Worm (Caenorhabditis elegans) whole organism, L4 larva: ENCODE measurements around the gene F45E1.2.
A peak's percentile ranks its signal among the peaks of the same experiment; 100 is the strongest.

Source experiments
- F49E8.2 ChIP-seq: sonication (generic microtip); optimal IDR thresholded peaks from 2 replicates; lab custom pipeline; 2016; ENCODE audit warnings: missing compliant biosample characterization, mild to moderate bottlenecking, missing genetic modification characterization, borderline replicate concordance
- ama-1 ChIP-seq: fragments of 150-350 bp; optimal IDR thresholded peaks from 2 replicates; lab custom pipeline; 2014; ENCODE audit warnings: inconsistent platforms, mixed read lengths
- ceh-62 ChIP-seq: sonication (generic microtip); optimal IDR thresholded peaks from 2 replicates; lab custom pipeline; 2017; ENCODE audit warnings: missing biosample characterization, missing genetic modification characterization
- egl-27 ChIP-seq: sonication (generic microtip); optimal IDR thresholded peaks from 3 replicates; lab custom pipeline; 2017; ENCODE audit warnings: missing biosample characterization, missing genetic modification reagents, missing genetic modification characterization
- fos-1 ChIP-seq: fragments of 150-350 bp; optimal IDR thresholded peaks from 2 replicates; lab custom pipeline; 2014; ENCODE audit warnings: missing biosample characterization, missing genetic modification characterization
- lin-15B ChIP-seq: fragments of 150-350 bp; sonication (generic microtip); optimal IDR thresholded peaks from 3 replicates; lab custom pipeline; 2014; ENCODE audit warnings: missing biosample characterization, missing genetic modification characterization
- lsy-2 ChIP-seq, 2 experiments: fragments of 150-350 bp in 1 of 2; sonication (generic microtip) in 1 of 2; optimal IDR thresholded peaks; 2 replicates each; lab custom pipeline; 2014 to 2017; ENCODE audit warnings: missing biosample characterization in 2 of 2, missing genetic modification characterization in 2 of 2
- mdl-1 ChIP-seq, 2 experiments: fragments of 150-350 bp in 1 of 2; sonication (generic microtip) in 1 of 2; optimal IDR thresholded peaks; 2 replicates each; lab custom pipeline; 2014 to 2017; ENCODE audit warnings: missing biosample characterization in 2 of 2, missing genetic modification characterization in 2 of 2
- nhr-102 ChIP-seq: sonication (generic microtip); optimal IDR thresholded peaks from 2 replicates; lab custom pipeline; 2016; ENCODE audit warnings: mild to moderate bottlenecking, missing genetic modification characterization, moderate library complexity, missing compliant biosample characterization
- nhr-28 ChIP-seq: fragments of 150-350 bp; optimal IDR thresholded peaks from 2 replicates; lab custom pipeline; 2014; ENCODE audit warnings: missing biosample characterization, missing genetic modification characterization
- pqm-1 ChIP-seq: sonication (generic microtip); optimal IDR thresholded peaks from 2 replicates; lab custom pipeline; 2017; ENCODE audit warnings: missing biosample characterization, missing genetic modification characterization
- unc-62 ChIP-seq, 3 experiments: fragments of 150-350 bp in 1 of 3; sonication (generic microtip); optimal IDR thresholded peaks in 2 of 3; peaks in 1 of 3; 1 replicate in 1 of 3; 2 replicates in 2 of 3; lab custom pipeline; 2014 to 2017; ENCODE audit warnings: missing biosample characterization in 3 of 3, missing genetic modification characterization in 3 of 3, missing genetic modification reagents in 3 of 3, missing genotype in 1 of 3
- ztf-11 ChIP-seq: fragments of 150-350 bp; optimal IDR thresholded peaks from 2 replicates; lab custom pipeline; 2014; ENCODE audit warnings: missing biosample characterization, missing genetic modification characterization

DNA sequence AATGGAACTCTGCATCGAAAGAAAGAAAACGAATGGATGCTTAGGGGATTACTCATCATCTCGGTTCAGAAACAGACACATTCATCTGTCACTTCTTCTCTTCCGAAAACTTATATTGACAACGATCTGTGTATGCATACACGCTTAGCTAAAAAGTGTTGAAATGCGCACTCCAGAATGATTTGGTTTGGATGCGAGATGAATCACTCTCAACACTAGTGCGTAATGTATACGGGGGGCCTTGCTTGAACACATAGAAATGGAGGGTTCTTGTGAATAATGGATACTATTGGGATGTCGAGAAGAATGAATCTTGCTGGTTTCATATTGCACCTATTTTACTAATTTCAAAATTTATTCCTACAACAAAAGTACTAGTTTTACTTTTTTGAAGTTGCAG, 39.5 kb upstream of the F45E1.2 start:
- no peak for TF ChIP-seq ama-1
- TF ChIP-seq lin-15B (tag; lab: Kevin White, UChicago), result no peak
- no peak for TF ChIP-seq nhr-102 (tag; lab: Kevin White, UChicago)
- no peak for TF ChIP-seq ztf-11 (tag; lab: Kevin White, UChicago)
- TF ChIP-seq pqm-1 (tag; lab: Kevin White, UChicago), result no peak
- no peak for TF ChIP-seq nhr-28 (tag; lab: Kevin White, UChicago)
- TF ChIP-seq lsy-2 (tag; optimal IDR thresholded peaks at IDR 0.05; lab: Kevin White, UChicago), result no peak
- peak in 1 of 2 experiments; percentile 97 for TF ChIP-seq unc-62 (GFP tag; optimal IDR thresholded peaks at IDR 0.05 in 1 of 2; lab: Kevin White, UChicago)
- TF ChIP-seq unc-62 (tag; optimal IDR thresholded peaks at IDR 0.05; lab: Kevin White, UChicago), result no peak
- no peak for TF ChIP-seq F49E8.2
- TF ChIP-seq mdl-1 (tag; optimal IDR thresholded peaks at IDR 0.05; lab: Kevin White, UChicago), result no peak
- TF ChIP-seq fos-1 (tag; lab: Kevin White, UChicago), result no peak
- TF ChIP-seq ceh-62, result no peak
- no peak for TF ChIP-seq egl-27 (tag; lab: Kevin White, UChicago)
